Worm (Caenorhabditis elegans) whole organism, young adult: ENCODE measurements around the gene spat-1.

ENCODE experiments used
- F33H1.4 ChIP-seq: fragments of 200-800 bp; sonication (Bioruptor generic); IDR thresholded peaks from 2 replicates; pipeline ENCODE4 v1.3.6; 2022; ENCODE audit warnings: missing genetic modification reagents, missing genetic modification characterization, missing compliant biosample characterization
- F37B4.10 ChIP-seq: fragments of 200-800 bp; sonication (Bioruptor generic); IDR thresholded peaks from 2 replicates; pipeline ENCODE4 v1.3.6; 2022; ENCODE audit warnings: missing genetic modification characterization, missing compliant biosample characterization
- F52B5.7 ChIP-seq: sonication (generic microtip); optimal IDR thresholded peaks from 2 replicates; lab custom pipeline; 2016; ENCODE audit warnings: mild to moderate bottlenecking, missing genetic modification characterization, missing compliant biosample characterization
- F55B11.4 ChIP-seq: sonication (generic microtip); optimal IDR thresholded peaks from 2 replicates; lab custom pipeline; 2016; ENCODE audit warnings: missing compliant biosample characterization, missing genetic modification characterization, borderline replicate concordance; ENCODE audit not compliant: insufficient read depth
- F57A8.1 ChIP-seq: fragments of 200-800 bp; sonication (Bioruptor generic); optimal IDR thresholded peaks from 2 replicates; lab custom pipeline; 2018; ENCODE audit warnings: mild to moderate bottlenecking, missing genetic modification characterization, moderate library complexity, missing compliant biosample characterization
- K12H6.12 ChIP-seq: fragments of 200-800 bp; sonication (Bioruptor generic); optimal IDR thresholded peaks from 2 replicates; lab custom pipeline; 2018; ENCODE audit warnings: mild to moderate bottlenecking, missing genetic modification characterization, missing compliant biosample characterization
- T07F8.4 ChIP-seq: sonication (generic microtip); optimal IDR thresholded peaks from 2 replicates; lab custom pipeline; 2016; ENCODE audit warnings: mild to moderate bottlenecking, missing genetic modification characterization, moderate library complexity, missing compliant biosample characterization
- Y53F4B.3 ChIP-seq: fragments of 200-800 bp; sonication (Bioruptor generic); IDR thresholded peaks from 2 replicates; pipeline ENCODE4 v1.3.6; 2022; ENCODE audit warnings: missing genetic modification reagents, missing genetic modification characterization, missing compliant biosample characterization
- Y67H2A.10 ChIP-seq: fragments of 200-800 bp; sonication (Bioruptor generic); conservative IDR thresholded peaks from 2 replicates; pipeline ENCODE4 v1.3.6; 2022; ENCODE audit warnings: missing genetic modification reagents, missing genetic modification characterization, missing compliant biosample characterization
- ZK185.1 ChIP-seq: sonication (generic microtip); optimal IDR thresholded peaks from 2 replicates; lab custom pipeline; 2016; ENCODE audit warnings: mild to moderate bottlenecking, missing genetic modification characterization, missing compliant biosample characterization; ENCODE audit not compliant: poor library complexity, severe bottlenecking
- atf-7 ChIP-seq: sonication (generic microtip); optimal IDR thresholded peaks from 2 replicates; lab custom pipeline; 2017; ENCODE audit warnings: mild to moderate bottlenecking, missing genetic modification characterization, missing compliant biosample characterization
- athp-1 ChIP-seq: sonication (generic microtip); optimal IDR thresholded peaks from 2 replicates; lab custom pipeline; 2017; ENCODE audit warnings: mild to moderate bottlenecking, missing genetic modification characterization, missing compliant biosample characterization
- attf-5 ChIP-seq: fragments of 200-800 bp; sonication (Bioruptor generic); optimal IDR thresholded peaks from 2 replicates; lab custom pipeline; 2018; ENCODE audit warnings: mild to moderate bottlenecking, missing genetic modification characterization, missing compliant biosample characterization
- ceh-40 ChIP-seq: fragments of 200-800 bp; sonication (Bioruptor generic); IDR thresholded peaks from 2 replicates; pipeline ENCODE4 v1.3.6; 2022; ENCODE audit warnings: missing genetic modification characterization, missing compliant biosample characterization
- dox-1 ChIP-seq: fragments of 200-800 bp; sonication (Bioruptor generic); IDR thresholded peaks from 2 replicates; pipeline ENCODE4 v1.3.6; 2022; ENCODE audit warnings: missing genetic modification reagents, missing genetic modification characterization, missing compliant biosample characterization
- dpl-1 ChIP-seq: fragments of 150-350 bp; optimal IDR thresholded peaks from 2 replicates; lab custom pipeline; 2014; ENCODE audit warnings: missing biosample characterization, missing genetic modification reagents, missing genetic modification characterization
- egl-44 ChIP-seq: fragments of 200-800 bp; sonication (Bioruptor generic); IDR thresholded peaks from 2 replicates; pipeline ENCODE4 v1.3.6; 2022; ENCODE audit warnings: missing genetic modification reagents, missing genetic modification characterization, missing compliant biosample characterization
- egrh-3 ChIP-seq: fragments of 200-800 bp; sonication (Bioruptor generic); IDR thresholded peaks from 2 replicates; pipeline ENCODE4 v1.3.6; 2022; ENCODE audit warnings: missing genetic modification reagents, missing genetic modification characterization, missing compliant biosample characterization
- ets-4 ChIP-seq: fragments of 200-800 bp; sonication (Bioruptor generic); optimal IDR thresholded peaks from 2 replicates; lab custom pipeline; 2018; ENCODE audit warnings: mild to moderate bottlenecking, missing genetic modification characterization, missing compliant biosample characterization
- him-1 ChIP-seq: sonication (generic microtip); optimal IDR thresholded peaks from 2 replicates; lab custom pipeline; 2016; ENCODE audit warnings: missing genotype, missing genetic modification reagents, missing genetic modification characterization, missing compliant biosample characterization
- hlh-12 ChIP-seq: sonication (generic microtip); optimal IDR thresholded peaks from 2 replicates; lab custom pipeline; 2016; ENCODE audit warnings: missing genetic modification characterization, missing compliant biosample characterization
- hrde-1 ChIP-seq: sonication (generic microtip); optimal IDR thresholded peaks from 2 replicates; lab custom pipeline; 2016; ENCODE audit warnings: missing genetic modification characterization, mild to moderate bottlenecking, missing compliant biosample characterization, moderate library complexity, missing genotype, missing genetic modification reagents, borderline replicate concordance
- lag-1 ChIP-seq: fragments of 200-800 bp; sonication (Bioruptor generic); IDR thresholded peaks from 2 replicates; pipeline ENCODE4 v1.3.6; 2022; ENCODE audit warnings: missing genetic modification reagents, missing genetic modification characterization, missing compliant biosample characterization
- let-607 ChIP-seq, 2 experiments: fragments of 200-800 bp in 1 of 2; sonication (Bioruptor generic) in 1 of 2; sonication (generic microtip) in 1 of 2; optimal IDR thresholded peaks; 2 replicates each; lab custom pipeline; 2016 to 2018; ENCODE audit warnings: mild to moderate bottlenecking in 2 of 2, missing compliant biosample characterization in 2 of 2, missing genetic modification characterization in 2 of 2, moderate library complexity in 2 of 2, missing genotype in 1 of 2
- lin-26 ChIP-seq: fragments of 200-800 bp; sonication (Bioruptor generic); IDR thresholded peaks from 2 replicates; pipeline ENCODE4 v1.3.6; 2022; ENCODE audit warnings: missing genetic modification reagents, missing genetic modification characterization, missing compliant biosample characterization
- lin-35 ChIP-seq, 3 experiments: fragments of 150-350 bp in 2 of 3; sonication (generic microtip) in 1 of 3; optimal IDR thresholded peaks; 2 replicates each; lab custom pipeline; 2014 to 2018; ENCODE audit warnings: missing biosample characterization in 3 of 3, missing genetic modification characterization in 3 of 3, missing genetic modification reagents in 3 of 3
- lin-40 ChIP-seq: sonication (generic microtip); optimal IDR thresholded peaks from 2 replicates; lab custom pipeline; 2016; ENCODE audit warnings: missing genetic modification characterization, mild to moderate bottlenecking, missing compliant biosample characterization, missing genotype, missing genetic modification reagents
- lin-54 ChIP-seq: fragments of 200-800 bp; sonication (Bioruptor generic); optimal IDR thresholded peaks from 2 replicates; lab custom pipeline; 2018; ENCODE audit warnings: mild to moderate bottlenecking, missing genetic modification characterization, missing compliant biosample characterization
- madf-10 ChIP-seq: sonication (generic microtip); optimal IDR thresholded peaks from 2 replicates; lab custom pipeline; 2016; ENCODE audit warnings: mild to moderate bottlenecking, missing genetic modification characterization, missing compliant biosample characterization
- madf-6 ChIP-seq: fragments of 200-800 bp; sonication (Bioruptor generic); IDR thresholded peaks from 2 replicates; pipeline ENCODE4 v1.3.6; 2022; ENCODE audit warnings: missing genetic modification reagents, missing genetic modification characterization, missing compliant biosample characterization
- mcd-1 ChIP-seq: fragments of 200-800 bp; sonication (Bioruptor generic); IDR thresholded peaks from 2 replicates; pipeline ENCODE4 v1.3.6; 2022; ENCODE audit warnings: missing genetic modification reagents, missing genetic modification characterization, missing compliant biosample characterization
- mes-4 ChIP-seq: sonication (generic microtip); optimal IDR thresholded peaks from 2 replicates; lab custom pipeline; 2016; ENCODE audit warnings: missing genotype, missing genetic modification characterization, missing compliant biosample characterization
- nhr-179 ChIP-seq: sonication (generic microtip); optimal IDR thresholded peaks from 2 replicates; lab custom pipeline; 2016; ENCODE audit warnings: mild to moderate bottlenecking, missing genetic modification characterization, missing compliant biosample characterization
- nhr-27 ChIP-seq: fragments of 200-800 bp; sonication (Bioruptor generic); optimal IDR thresholded peaks from 2 replicates; lab custom pipeline; 2018; ENCODE audit warnings: mild to moderate bottlenecking, missing genetic modification characterization, moderate library complexity, missing compliant biosample characterization
- nhr-90 ChIP-seq: sonication (generic microtip); optimal IDR thresholded peaks from 2 replicates; lab custom pipeline; 2016; ENCODE audit warnings: missing genotype, mild to moderate bottlenecking, missing genetic modification characterization, missing compliant biosample characterization
- pha-4 ChIP-seq: fragments of 150-350 bp; sonication (generic microtip); optimal IDR thresholded peaks from 2 replicates; lab custom pipeline; 2014; ENCODE audit warnings: missing biosample characterization, missing genetic modification reagents, missing genetic modification characterization
- rcor-1 ChIP-seq: fragments of 200-800 bp; sonication (Bioruptor generic); IDR thresholded peaks from 2 replicates; pipeline ENCODE4 v1.3.6; 2022; ENCODE audit warnings: missing genetic modification reagents, missing genetic modification characterization, missing compliant biosample characterization
- rec-8 ChIP-seq, 2 experiments: sonication (generic microtip); optimal IDR thresholded peaks; 2 replicates each; lab custom pipeline; 2016; ENCODE audit warnings: mild to moderate bottlenecking in 2 of 2, missing genetic modification characterization in 2 of 2, missing genetic modification reagents in 2 of 2, missing genotype in 2 of 2, missing biosample characterization in 1 of 2, missing compliant biosample characterization in 1 of 2, moderate library complexity in 1 of 2
- snpc-1.3 ChIP-seq: sonication (generic microtip); optimal IDR thresholded peaks from 2 replicates; lab custom pipeline; 2017; ENCODE audit warnings: missing genetic modification characterization, mild to moderate bottlenecking, missing compliant biosample characterization, antibody characterized with exemption, moderate library complexity, missing genotype, missing genetic modification reagents; ENCODE audit not compliant: insufficient read depth
- snpc-4 ChIP-seq, 5 experiments: fragments of 150-350 bp in 1 of 5; sonication (generic microtip) in 4 of 5; optimal IDR thresholded peaks; 2 replicates each; lab custom pipeline; 2014 to 2018; ENCODE audit warnings: missing genetic modification characterization in 5 of 5, missing biosample characterization in 3 of 5, antibody characterized with exemption in 2 of 5, mild to moderate bottlenecking in 2 of 5, missing compliant biosample characterization in 2 of 5, missing genotype in 2 of 5, moderate library complexity in 2 of 5, missing genetic modification reagents in 1 of 5
- tbp1 ChIP-seq: fragments of 200-800 bp; sonication (Bioruptor generic); optimal IDR thresholded peaks from 2 replicates; lab custom pipeline; 2018; ENCODE audit warnings: mild to moderate bottlenecking, missing genetic modification characterization, missing compliant biosample characterization
- tbx-9 ChIP-seq: sonication (generic microtip); optimal IDR thresholded peaks from 2 replicates; lab custom pipeline; 2016; ENCODE audit warnings: borderline replicate concordance, missing genetic modification characterization, inconsistent platforms, missing compliant biosample characterization
- tlf-1 ChIP-seq: fragments of 200-800 bp; sonication (Bioruptor generic); optimal IDR thresholded peaks from 2 replicates; lab custom pipeline; 2018; ENCODE audit warnings: mild to moderate bottlenecking, missing genetic modification characterization, missing compliant biosample characterization
- unc-62 ChIP-seq: fragments of 150-350 bp; optimal IDR thresholded peaks from 2 replicates; lab custom pipeline; 2014; ENCODE audit warnings: missing biosample characterization, missing genetic modification reagents, missing genetic modification characterization
- ztf-18 ChIP-seq: sonication (generic microtip); optimal IDR thresholded peaks from 2 replicates; lab custom pipeline; 2016; ENCODE audit warnings: missing genotype, mild to moderate bottlenecking, missing genetic modification characterization, missing compliant biosample characterization
- ztf-6 ChIP-seq: fragments of 200-800 bp; sonication (Bioruptor generic); IDR thresholded peaks from 2 replicates; pipeline ENCODE4 v1.3.6; 2022; ENCODE audit warnings: missing genetic modification reagents, missing genetic modification characterization, missing compliant biosample characterization

Gene spat-1

DNA sequence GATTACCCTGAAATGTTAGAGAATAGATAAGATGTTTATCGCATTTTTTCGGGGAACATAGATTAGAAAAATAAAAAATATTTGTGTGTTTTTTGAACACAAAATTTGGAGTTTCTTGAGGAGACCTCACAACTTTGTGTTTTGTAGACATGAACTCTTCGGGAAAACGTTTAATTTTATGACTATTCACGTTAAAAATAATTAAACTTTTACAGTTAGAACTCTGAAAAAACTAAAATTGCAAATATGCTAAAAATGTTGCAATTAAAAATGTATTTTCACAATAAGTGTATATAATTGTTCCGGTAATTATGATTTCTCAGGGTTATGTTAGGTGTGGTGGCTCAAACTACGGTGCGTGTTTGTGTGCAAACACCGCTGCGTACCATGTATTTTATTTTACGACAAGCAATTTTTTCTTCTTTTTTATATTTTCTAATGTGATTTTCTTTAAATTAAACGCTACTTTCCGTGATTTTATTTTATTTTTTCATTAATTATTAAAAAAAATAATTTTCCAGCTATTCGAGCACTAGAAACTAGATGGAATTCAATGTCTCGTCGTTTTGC, at the start of gene spat-1, which contains the start of gene F57C2.5:
spat-1 (plus strand) TSS at position 520 of the 570 bp plus-strand sequence.
F57C2.5 (minus strand) TSS at position 7 of the 570 bp plus-strand sequence.
- no peak for TF ChIP-seq F57A8.1 (GFP tag; lab: Kevin White, UChicago)
- no peak for TF ChIP-seq lag-1
- TF ChIP-seq lin-54: peak; percentile 22
- peak; percentile 77 for TF ChIP-seq attf-5
- peak; percentile 76 for TF ChIP-seq K12H6.12
- TF ChIP-seq mes-4 (tag; lab: Kevin White, UChicago): no peak
- no peak for TF ChIP-seq nhr-27 (tag; lab: Kevin White, UChicago)
- TF ChIP-seq lin-35 (GFP tag; optimal IDR thresholded peaks at IDR 0.05; lab: Kevin White, UChicago): no peak
- peak; percentile 24; the same call in 1 of the 2 replicates for TF ChIP-seq mcd-1 (GFP tag; lab: Robert Waterston, UW)
- TF ChIP-seq unc-62 (GFP tag; lab: Kevin White, UChicago): no peak
- peak; percentile 80 for TF ChIP-seq madf-10 (tag; lab: Kevin White, UChicago)
- TF ChIP-seq rec-8 (tag; optimal IDR thresholded peaks at IDR 0.05; lab: Kevin White, UChicago): no peak
- no peak for TF ChIP-seq F37B4.10 (GFP tag; lab: Robert Waterston, UW)
- TF ChIP-seq ets-4 (GFP tag; lab: Kevin White, UChicago): no peak
- TF ChIP-seq dox-1 (GFP tag; lab: Robert Waterston, UW): peak; percentile 68; the same call in 1 of the 2 replicates
- TF ChIP-seq him-1 (tag; lab: Kevin White, UChicago): no peak
- peak; percentile 42; the same call in 1 of the 2 replicates for TF ChIP-seq F33H1.4 (GFP tag; lab: Robert Waterston, UW)
- TF ChIP-seq lin-26 (GFP tag; lab: Robert Waterston, UW): no peak
- TF ChIP-seq egl-44 (GFP tag; lab: Robert Waterston, UW): no peak
- TF ChIP-seq nhr-179 (tag; lab: Kevin White, UChicago): no peak
- TF ChIP-seq Y67H2A.10 (GFP tag; lab: Robert Waterston, UW): no peak
- TF ChIP-seq nhr-90: no peak
- TF ChIP-seq hrde-1: no peak
- TF ChIP-seq T07F8.4 (tag; lab: Kevin White, UChicago): no peak
- TF ChIP-seq ZK185.1 (tag; lab: Kevin White, UChicago): no peak
- TF ChIP-seq pha-4 (tag; lab: Kevin White, UChicago): no peak
- TF ChIP-seq lin-40 (tag; lab: Kevin White, UChicago): peak; percentile 73
- TF ChIP-seq tbx-9 (tag; lab: Kevin White, UChicago): no peak
- no peak for TF ChIP-seq snpc-4 (GFP tag; optimal IDR thresholded peaks at IDR 0.05; lab: Kevin White, UChicago)
- peak in 3 of 4 experiments; percentile 27 to 44 (median 40) for TF ChIP-seq snpc-4 (tag; optimal IDR thresholded peaks at IDR 0.05; lab: Kevin White, UChicago)
- TF ChIP-seq ztf-18: peak; percentile 42
- peak; percentile 41; the same call in 1 of the 2 replicates for TF ChIP-seq madf-6 (GFP tag; lab: Robert Waterston, UW)
- TF ChIP-seq ceh-40 (GFP tag; lab: Robert Waterston, UW): no peak
- TF ChIP-seq F52B5.7: no peak
- peak; percentile 33; the same call in 1 of the 2 replicates for TF ChIP-seq egrh-3 (GFP tag; lab: Robert Waterston, UW)
- TF ChIP-seq tbp1 (GFP tag; lab: Kevin White, UChicago): peak; percentile 44
- TF ChIP-seq ztf-6: no peak
- peak in 1 of 2 experiments; percentile 32 for TF ChIP-seq let-607 (tag; optimal IDR thresholded peaks at IDR 0.05; lab: Kevin White, UChicago)
- no peak for TF ChIP-seq atf-7 (tag; lab: Kevin White, UChicago)
- TF ChIP-seq rcor-1 (GFP tag; lab: Robert Waterston, UW): 0 out of 2 replicates have a peak, but pooled peaks have one; percentile 10
- no peak for TF ChIP-seq F55B11.4 (tag; lab: Kevin White, UChicago)
- TF ChIP-seq Y53F4B.3 (GFP tag; lab: Robert Waterston, UW): no peak
- TF ChIP-seq tlf-1 (GFP tag; lab: Kevin White, UChicago): no peak
- peak; percentile 2 for TF ChIP-seq dpl-1 (GFP tag; lab: Kevin White, UChicago)
- TF ChIP-seq snpc-1.3 (tag; lab: Kevin White, UChicago): peak; percentile 36
- no peak for TF ChIP-seq hlh-12 (tag; lab: Kevin White, UChicago)
- TF ChIP-seq athp-1 (tag; lab: Kevin White, UChicago): peak; percentile 36
